Worm (Caenorhabditis elegans) whole organism, L1 larva: ENCODE results near the gene srv-27.

ENCODE experiments used
- C04F5.9 ChIP-seq: sonication (generic microtip); optimal IDR thresholded peaks from 2 replicates; lab custom pipeline; 2016; ENCODE audit warnings: missing genetic modification characterization, missing compliant biosample characterization
- C34B4.2 ChIP-seq: sonication (generic microtip); optimal IDR thresholded peaks from 2 replicates; lab custom pipeline; 2017; ENCODE audit warnings: mild to moderate bottlenecking, missing genetic modification characterization, missing compliant biosample characterization
- F16B12.6 ChIP-seq: fragments of 150-350 bp; optimal IDR thresholded peaks from 2 replicates; lab custom pipeline; 2014; ENCODE audit warnings: missing biosample characterization, missing genetic modification characterization
- aha-1 ChIP-seq: fragments of 150-350 bp; optimal IDR thresholded peaks from 2 replicates; lab custom pipeline; 2014; ENCODE audit warnings: missing biosample characterization, missing genetic modification characterization
- alr-1 ChIP-seq: fragments of 200-800 bp; sonication (Bioruptor generic); optimal IDR thresholded peaks from 2 replicates; lab custom pipeline; 2018; ENCODE audit warnings: borderline replicate concordance, mild to moderate bottlenecking, missing genetic modification characterization, missing compliant biosample characterization
- ama-1 ChIP-seq: fragments of 150-350 bp; optimal IDR thresholded peaks from 2 replicates; lab custom pipeline; 2014
- ceh-63 ChIP-seq: fragments of 200-800 bp; sonication (Bioruptor generic); optimal IDR thresholded peaks from 2 replicates; lab custom pipeline; 2018; ENCODE audit warnings: mild to moderate bottlenecking, missing genetic modification characterization, missing compliant biosample characterization
- ceh-8 ChIP-seq: fragments of 200-800 bp; sonication (Bioruptor generic); optimal IDR thresholded peaks from 2 replicates; lab custom pipeline; 2018; ENCODE audit warnings: mild to moderate bottlenecking, missing genetic modification characterization, moderate library complexity, missing compliant biosample characterization
- ceh-82 ChIP-seq, 3 experiments: fragments of 150-350 bp in 1 of 3; sonication (generic microtip) in 2 of 3; optimal IDR thresholded peaks; 2 replicates each; lab custom pipeline; 2014 to 2017; ENCODE audit warnings: missing biosample characterization in 3 of 3, missing genetic modification characterization in 3 of 3
- dpl-1 ChIP-seq, 3 experiments: fragments of 150-350 bp in 2 of 3; sonication (generic microtip) in 1 of 3; optimal IDR thresholded peaks; 2 replicates each; lab custom pipeline; 2014 to 2017; ENCODE audit warnings: missing biosample characterization in 3 of 3, missing genetic modification characterization in 3 of 3, missing genetic modification reagents in 3 of 3
- efl-1 ChIP-seq, 4 experiments: fragments of 150-350 bp; optimal IDR thresholded peaks in 3 of 4; peaks in 1 of 4; 1 replicate in 1 of 4; 2 replicates in 3 of 4; lab custom pipeline; 2014; ENCODE audit warnings: missing biosample characterization in 2 of 4, missing genetic modification characterization in 2 of 4, missing genetic modification reagents in 2 of 4
- efl-3 ChIP-seq: fragments of 200-800 bp; sonication (Bioruptor generic); optimal IDR thresholded peaks from 2 replicates; lab custom pipeline; 2018; ENCODE audit warnings: mild to moderate bottlenecking, missing genetic modification characterization, missing compliant biosample characterization
- egl-13 ChIP-seq: sonication (generic microtip); optimal IDR thresholded peaks from 2 replicates; lab custom pipeline; 2016; ENCODE audit warnings: missing genotype, missing genetic modification reagents, missing genetic modification characterization, missing compliant biosample characterization
- egl-27 ChIP-seq, 2 experiments: fragments of 150-350 bp in 1 of 2; sonication (generic microtip); optimal IDR thresholded peaks; 3 replicates each; lab custom pipeline; 2017 to 2018; ENCODE audit warnings: missing biosample characterization in 2 of 2, missing genetic modification characterization in 2 of 2, missing genetic modification reagents in 2 of 2
- elt-2 ChIP-seq: sonication (generic microtip); optimal IDR thresholded peaks from 2 replicates; lab custom pipeline; 2016; ENCODE audit warnings: missing genetic modification characterization, mild to moderate bottlenecking, inconsistent platforms, missing compliant biosample characterization, missing genetic modification reagents
- elt-3 ChIP-seq, 6 experiments: fragments of 150-350 bp in 1 of 6; sonication (generic microtip); optimal IDR thresholded peaks; 2 replicates each; lab custom pipeline; 2017 to 2018; ENCODE audit warnings: missing biosample characterization in 6 of 6, missing genetic modification characterization in 6 of 6, inconsistent platforms in 1 of 6
- ets-5 ChIP-seq: fragments of 200-800 bp; sonication (Bioruptor generic); IDR thresholded peaks from 2 replicates; pipeline ENCODE4 v1.3.6; 2022; ENCODE audit warnings: missing genetic modification characterization, missing compliant biosample characterization
- fkh-4 ChIP-seq: sonication (generic microtip); optimal IDR thresholded peaks from 2 replicates; lab custom pipeline; 2016; ENCODE audit warnings: missing compliant biosample characterization, missing genetic modification characterization, borderline replicate concordance
- hlh-4 ChIP-seq: sonication (generic microtip); optimal IDR thresholded peaks from 2 replicates; lab custom pipeline; 2016; ENCODE audit warnings: mild to moderate bottlenecking, missing genetic modification characterization, missing compliant biosample characterization
- lin-13 ChIP-seq: fragments of 150-350 bp; optimal IDR thresholded peaks from 2 replicates; lab custom pipeline; 2014; ENCODE audit warnings: missing biosample characterization, missing genetic modification reagents, missing genetic modification characterization
- lin-15B ChIP-seq: fragments of 150-350 bp; sonication (generic microtip); optimal IDR thresholded peaks from 3 replicates; lab custom pipeline; 2014; ENCODE audit warnings: missing biosample characterization, missing genetic modification characterization
- lin-35 ChIP-seq, 2 experiments: fragments of 150-350 bp; optimal IDR thresholded peaks; 2 replicates each; lab custom pipeline; 2014; ENCODE audit warnings: missing biosample characterization in 2 of 2, missing genetic modification characterization in 2 of 2, missing genetic modification reagents in 2 of 2
- lin-39 ChIP-seq: fragments of 150-350 bp; optimal IDR thresholded peaks from 2 replicates; lab custom pipeline; 2014; ENCODE audit warnings: missing biosample characterization, missing genetic modification reagents, missing genetic modification characterization
- lir-3 ChIP-seq: sonication (generic microtip); optimal IDR thresholded peaks from 2 replicates; lab custom pipeline; 2016; ENCODE audit warnings: mild to moderate bottlenecking, missing genetic modification characterization, moderate library complexity, missing compliant biosample characterization; ENCODE audit not compliant: poor library complexity
- mdl-1 ChIP-seq, 2 experiments: fragments of 150-350 bp; optimal IDR thresholded peaks; 2 replicates each; lab custom pipeline; 2014 to 2017; ENCODE audit warnings: missing biosample characterization in 2 of 2, missing genetic modification characterization in 2 of 2, inconsistent platforms in 1 of 2
- nhr-19 ChIP-seq: fragments of 200-800 bp; sonication (Bioruptor generic); conservative IDR thresholded peaks from 2 replicates; pipeline ENCODE4 v1.3.6; 2022; ENCODE audit warnings: missing genetic modification characterization, missing compliant biosample characterization
- nhr-47 ChIP-seq: sonication (generic microtip); optimal IDR thresholded peaks from 2 replicates; lab custom pipeline; 2016; ENCODE audit warnings: mild to moderate bottlenecking, missing genetic modification characterization, moderate library complexity, missing compliant biosample characterization
- nhr-71 ChIP-seq: sonication (generic microtip); optimal IDR thresholded peaks from 2 replicates; lab custom pipeline; 2016; ENCODE audit warnings: mild to moderate bottlenecking, missing genetic modification characterization, moderate library complexity, missing compliant biosample characterization
- nhr-76 ChIP-seq: sonication (generic microtip); optimal IDR thresholded peaks from 2 replicates; lab custom pipeline; 2017; ENCODE audit warnings: missing biosample characterization, missing genetic modification characterization
- nhr-77 ChIP-seq: fragments of 150-350 bp; optimal IDR thresholded peaks from 2 replicates; lab custom pipeline; 2014; ENCODE audit warnings: missing biosample characterization, missing genetic modification characterization
- nhr-84 ChIP-seq: sonication (generic microtip); optimal IDR thresholded peaks from 2 replicates; lab custom pipeline; 2017; ENCODE audit warnings: missing biosample characterization, missing genetic modification characterization
- nhr-85 ChIP-seq: sonication (generic microtip); peaks from one replicate; lab custom pipeline; 2016; ENCODE audit warnings: missing genetic modification characterization, inconsistent platforms, missing compliant biosample characterization
- pax-3 ChIP-seq: fragments of 200-800 bp; sonication (Bioruptor generic); optimal IDR thresholded peaks from 2 replicates; lab custom pipeline; 2018; ENCODE audit warnings: mild to moderate bottlenecking, missing genetic modification characterization, moderate library complexity, missing compliant biosample characterization
- pqm-1 ChIP-seq: sonication (generic microtip); optimal IDR thresholded peaks from 3 replicates; lab custom pipeline; 2017; ENCODE audit warnings: missing biosample characterization, missing genetic modification characterization
- rnt-1 ChIP-seq: sonication (generic microtip); optimal IDR thresholded peaks from 2 replicates; lab custom pipeline; 2016; ENCODE audit warnings: mild to moderate bottlenecking, missing genetic modification characterization, moderate library complexity, missing compliant biosample characterization
- skn-1 ChIP-seq: fragments of 150-350 bp; optimal IDR thresholded peaks from 2 replicates; lab custom pipeline; 2014; ENCODE audit warnings: missing biosample characterization, missing genetic modification characterization
- snu-23 ChIP-seq: sonication (generic microtip); optimal IDR thresholded peaks from 2 replicates; lab custom pipeline; 2016; ENCODE audit warnings: missing genetic modification characterization, missing compliant biosample characterization
- swsn-7 ChIP-seq: sonication (generic microtip); optimal IDR thresholded peaks from 2 replicates; lab custom pipeline; 2016; ENCODE audit warnings: missing genetic modification characterization, missing compliant biosample characterization
- tlp-1 ChIP-seq: fragments of 150-350 bp; optimal IDR thresholded peaks from 2 replicates; lab custom pipeline; 2014; ENCODE audit warnings: missing biosample characterization, missing genetic modification characterization
- unc-30 ChIP-seq: sonication (generic microtip); optimal IDR thresholded peaks from 2 replicates; lab custom pipeline; 2017; ENCODE audit warnings: missing biosample characterization, missing genetic modification characterization
- unc-62 ChIP-seq: fragments of 150-350 bp; optimal IDR thresholded peaks from 2 replicates; lab custom pipeline; 2014; ENCODE audit warnings: missing biosample characterization, missing genetic modification reagents, missing genetic modification characterization
- unc-86 ChIP-seq: sonication (generic microtip); optimal IDR thresholded peaks from 2 replicates; lab custom pipeline; 2016; ENCODE audit warnings: missing genetic modification characterization, missing compliant biosample characterization
- vab-15 ChIP-seq: sonication (generic microtip); optimal IDR thresholded peaks from 2 replicates; lab custom pipeline; 2017; ENCODE audit warnings: missing genotype, mild to moderate bottlenecking, missing genetic modification characterization, missing compliant biosample characterization
- zag-1 ChIP-seq: fragments of 150-350 bp; optimal IDR thresholded peaks from 2 replicates; lab custom pipeline; 2014; ENCODE audit warnings: missing biosample characterization, missing genetic modification characterization
- zip-4 ChIP-seq: fragments of 200-800 bp; sonication (Bioruptor generic); optimal IDR thresholded peaks from 2 replicates; lab custom pipeline; 2018; ENCODE audit warnings: mild to moderate bottlenecking, missing genetic modification characterization, moderate library complexity, missing compliant biosample characterization
- ztf-11 ChIP-seq, 2 experiments: sonication (generic microtip); optimal IDR thresholded peaks; 2 replicates each; lab custom pipeline; 2016 to 2017; ENCODE audit warnings: missing genetic modification characterization in 2 of 2, missing biosample characterization in 1 of 2, missing compliant biosample characterization in 1 of 2

The srv-27 gene

ce11 chrIV:6326448-6326847 is 28.3 kb upstream of the srv-27 start, which contains the start of gene lsm-8:
Gene lsm-8, plus strand, starts transcription at chrIV:6326526.
- TF ChIP-seq lir-3 (tag; lab: Kevin White, UChicago) (no peak), ets-5 (no peak), egl-27 (tag; optimal IDR thresholded peaks at IDR 0.05; lab: Kevin White, UChicago) (no peak), nhr-85 (tag; lab: Kevin White, UChicago) (peak; percentile 51), ama-1 (lab: Kevin White, UChicago) (no peak), ceh-63 (GFP tag; lab: Kevin White, UChicago) (no peak), nhr-84 (no peak), lin-13 (GFP tag; lab: Kevin White, UChicago) (no peak), efl-1 (optimal IDR thresholded peaks at IDR 0.05; lab: Kevin White, UChicago) (no peak), efl-1 (GFP tag; optimal IDR thresholded peaks at IDR 0.05 in 1 of 2; lab: Kevin White, UChicago) (peak in 1 of 2 experiments; percentile 54), unc-86 (tag; lab: Kevin White, UChicago) (no peak), alr-1 (no peak)

- TF ChIP-seq egl-27 (tag; optimal IDR thresholded peaks at IDR 0.05; lab: Kevin White, UChicago), result no peak
- TF ChIP-seq mdl-1 (tag; optimal IDR thresholded peaks at IDR 0.05; lab: Kevin White, UChicago), result no peak
- no peak for TF ChIP-seq ceh-82 (tag; optimal IDR thresholded peaks at IDR 0.05; lab: Kevin White, UChicago)
- TF ChIP-seq F16B12.6 (tag; lab: Kevin White, UChicago), result no peak
- TF ChIP-seq elt-3 (tag; optimal IDR thresholded peaks at IDR 0.05; lab: Kevin White, UChicago), result no peak
- no peak for TF ChIP-seq elt-2 (tag; lab: Kevin White, UChicago)
- TF ChIP-seq nhr-76, result no peak
- TF ChIP-seq egl-13 (tag; lab: Kevin White, UChicago), result no peak
- TF ChIP-seq zag-1 (tag; lab: Kevin White, UChicago), result no peak
Measured at ce11 chrIV:6325772-6326171, 27.6 kb upstream of the srv-27 start.

- TF ChIP-seq ceh-63 (GFP tag; lab: Kevin White, UChicago) (peak; percentile 93), tlp-1 (tag; lab: Kevin White, UChicago) (no peak), nhr-85 (tag; lab: Kevin White, UChicago) (peak; percentile 98), nhr-77 (tag; lab: Kevin White, UChicago) (peak; percentile 89), nhr-19 (peak; percentile 98), rnt-1 (tag; lab: Kevin White, UChicago) (peak; percentile 98), fkh-4 (tag; lab: Kevin White, UChicago) (peak; percentile 61), lin-15B (peak; percentile 95), pax-3 (tag; lab: Kevin White, UChicago) (peak; percentile 95), swsn-7 (tag; lab: Kevin White, UChicago) (peak; percentile 98), pqm-1 (tag; lab: Kevin White, UChicago) (no peak), hlh-4 (tag; lab: Kevin White, UChicago) (no peak), zag-1 (tag; lab: Kevin White, UChicago) (peak; percentile 8), egl-27 (tag; optimal IDR thresholded peaks at IDR 0.05; lab: Kevin White, UChicago) (peak in 1 of 2 experiments; percentile 52), vab-15 (tag; lab: Kevin White, UChicago) (peak; percentile 93), aha-1 (tag; lab: Kevin White, UChicago) (peak; percentile 84), nhr-71 (tag; lab: Kevin White, UChicago) (peak; percentile 99), skn-1 (tag; lab: Kevin White, UChicago) (peak; percentile 95), lin-35 (GFP tag; optimal IDR thresholded peaks at IDR 0.05; lab: Kevin White, UChicago) (peak; percentile 89 to 94), lin-39 (tag; lab: Kevin White, UChicago) (peak; percentile 92), ets-5 (0 out of 2 replicates have a peak, but pooled peaks have one; percentile 13), mdl-1 (tag; optimal IDR thresholded peaks at IDR 0.05; lab: Kevin White, UChicago) (peak in 1 of 2 experiments; percentile 92), nhr-47 (tag; lab: Kevin White, UChicago) (peak; percentile 98), dpl-1 (GFP tag; optimal IDR thresholded peaks at IDR 0.05; lab: Kevin White, UChicago) (peak; percentile 86 to 88 (median 88)), C04F5.9 (peak; percentile 92), nhr-76 (peak; percentile 91), ztf-11 (tag; optimal IDR thresholded peaks at IDR 0.05; lab: Kevin White, UChicago) (peak in 1 of 2 experiments; percentile 97), snu-23 (GFP tag; lab: Kevin White, UChicago) (peak; percentile 98), unc-30 (tag; lab: Kevin White, UChicago) (no peak), ceh-8 (GFP tag; lab: Kevin White, UChicago) (peak; percentile 98), C34B4.2 (peak; percentile 85), efl-3 (peak; percentile 74), zip-4 (GFP tag; lab: Kevin White, UChicago) (peak; percentile 94), alr-1 (no peak), unc-62 (GFP tag; lab: Kevin White, UChicago) (no peak)
Measured at ce11 chrIV:6323654-6324224, 25.6 kb upstream of the srv-27 start, which contains the start of gene sqd-1. Gene sqd-1, plus strand, starts transcription at chrIV:6324174.
